Fruit fly (Drosophila melanogaster) whole organism, pupa: ENCODE measurements around the gene CG5849.

Experiments
- CG10348 ChIP-seq: fragments of 200-800 bp; sonication (Bioruptor generic); IDR thresholded peaks from 2 replicates; pipeline ENCODE4 v1.3.6; 2022; ENCODE audit warnings: missing biosample characterization, missing genetic modification characterization
- CG12605 ChIP-seq: fragments of 200-800 bp; sonication (Bioruptor generic); IDR thresholded peaks from 2 replicates; pipeline ENCODE4 v1.3.6; 2022; ENCODE audit warnings: missing biosample characterization, missing genetic modification characterization
- CG13204 ChIP-seq: fragments of 200-800 bp; sonication (Bioruptor generic); optimal IDR thresholded peaks from 2 replicates; lab custom pipeline; 2018; ENCODE audit warnings: missing biosample characterization, mild to moderate bottlenecking, missing genetic modification characterization, moderate library complexity
- CG14655 ChIP-seq: fragments of 200-800 bp; sonication (Bioruptor generic); optimal IDR thresholded peaks from 3 replicates; lab custom pipeline; 2017; ENCODE audit warnings: mild to moderate bottlenecking, missing biosample characterization, missing genetic modification reagents, missing genetic modification characterization
- CG15710 ChIP-seq: fragments of 200-800 bp; sonication (Bioruptor generic); optimal IDR thresholded peaks from 2 replicates; lab custom pipeline; 2018; ENCODE audit warnings: missing biosample characterization, mild to moderate bottlenecking, missing genetic modification characterization, moderate library complexity
- CG17806 ChIP-seq: fragments of 200-800 bp; sonication (Bioruptor generic); optimal IDR thresholded peaks from 2 replicates; lab custom pipeline; 2018; ENCODE audit warnings: missing biosample characterization, mild to moderate bottlenecking, missing genetic modification characterization, moderate library complexity
- CG32121 ChIP-seq: fragments of 200-800 bp; sonication (Bioruptor generic); IDR thresholded peaks from 2 replicates; pipeline ENCODE4 v1.3.6; 2022; ENCODE audit warnings: missing biosample characterization, missing genetic modification characterization
- CG34367 ChIP-seq: fragments of 200-800 bp; sonication (Bioruptor generic); optimal IDR thresholded peaks from 2 replicates; lab custom pipeline; 2018; ENCODE audit warnings: missing biosample characterization, mild to moderate bottlenecking, missing genetic modification characterization
- CG4496 ChIP-seq: fragments of 200-800 bp; sonication (Bioruptor generic); IDR thresholded peaks from 3 replicates; pipeline ENCODE4 v1.3.6; 2022; ENCODE audit warnings: missing biosample characterization, missing genetic modification characterization
- CG8159 ChIP-seq: fragments of 200-800 bp; sonication (Bioruptor generic); optimal IDR thresholded peaks from 3 replicates; lab custom pipeline; 2018; ENCODE audit warnings: missing biosample characterization, mild to moderate bottlenecking, missing genetic modification characterization, moderate library complexity
- CG8301 ChIP-seq: fragments of 200-800 bp; sonication (Bioruptor generic); optimal IDR thresholded peaks from 2 replicates; lab custom pipeline; 2018; ENCODE audit warnings: missing biosample characterization, mild to moderate bottlenecking, missing genetic modification characterization
- CG9948 ChIP-seq: fragments of 200-800 bp; sonication (Bioruptor generic); optimal IDR thresholded peaks from 2 replicates; lab custom pipeline; 2018; ENCODE audit warnings: missing biosample characterization, mild to moderate bottlenecking, missing genetic modification characterization, moderate library complexity
- D1 ChIP-seq: fragments of 200-800 bp; sonication (Bioruptor generic); optimal IDR thresholded peaks from 2 replicates; lab custom pipeline; 2018; ENCODE audit warnings: missing biosample characterization, mild to moderate bottlenecking, missing genetic modification characterization, moderate library complexity
- EcR ChIP-seq: fragments of 200-800 bp; sonication (Bioruptor generic); optimal IDR thresholded peaks from 3 replicates; lab custom pipeline; 2019; ENCODE audit warnings: missing biosample characterization, missing genetic modification characterization, mild to moderate bottlenecking, moderate library complexity, missing genetic modification reagents
- Ets98B ChIP-seq: fragments of 200-800 bp; sonication (Bioruptor generic); IDR thresholded peaks from 2 replicates; pipeline ENCODE4 v1.3.6; 2022; ENCODE audit warnings: missing biosample characterization, missing genetic modification characterization
- Pif1A ChIP-seq: fragments of 200-800 bp; sonication (Bioruptor generic); optimal IDR thresholded peaks from 3 replicates; lab custom pipeline; 2016; ENCODE audit warnings: missing biosample characterization, missing genetic modification characterization
- Pif1B ChIP-seq: fragments of 200-800 bp; sonication (Bioruptor generic); optimal IDR thresholded peaks from 3 replicates; lab custom pipeline; 2016; ENCODE audit warnings: missing biosample characterization, missing genetic modification characterization
- Snoo ChIP-seq: fragments of 200-800 bp; sonication (Bioruptor generic); optimal IDR thresholded peaks from 3 replicates; lab custom pipeline; 2017; ENCODE audit warnings: missing biosample characterization, mild to moderate bottlenecking, missing genetic modification characterization, inconsistent platforms
- fd96Ca ChIP-seq: fragments of 200-800 bp; sonication (Bioruptor generic); IDR thresholded peaks from 3 replicates; pipeline ENCODE4 v1.3.6; 2022; ENCODE audit warnings: missing biosample characterization, missing genetic modification characterization
- gl ChIP-seq: fragments of 200-800 bp; sonication (Bioruptor generic); optimal IDR thresholded peaks from 2 replicates; lab custom pipeline; 2018; ENCODE audit warnings: missing biosample characterization, mild to moderate bottlenecking, missing genetic modification characterization
- rn ChIP-seq: fragments of 200-800 bp; sonication (Bioruptor generic); IDR thresholded peaks from 2 replicates; pipeline ENCODE4 v1.3.6; 2022; ENCODE audit warnings: missing biosample characterization, missing genetic modification characterization

CG5849 gene

dm6 chr3R:21739750-21740319 lies at the start of gene CG5849:
TSS of gene CG5849 (plus strand) at chr3R:21740105.
- TF ChIP-seq CG13204 (GFP tag; lab: Kevin White, UChicago), result no peak
- TF ChIP-seq Snoo (tag; lab: Kevin White, UChicago), result no peak
- TF ChIP-seq fd96Ca, result no peak
- no peak for TF ChIP-seq CG12605
- no peak for TF ChIP-seq CG10348
- TF ChIP-seq CG4496 (GFP tag; lab: Robert Waterston, UW), result no peak
- no peak for TF ChIP-seq Pif1B (GFP tag; lab: Kevin White, UChicago)
- no peak for TF ChIP-seq Pif1A
- TF ChIP-seq D1, result no peak
- TF ChIP-seq CG17806 (tag; lab: Kevin White, UChicago), result no peak
- TF ChIP-seq rn, result no peak
- no peak for TF ChIP-seq CG8301 (tag; lab: Kevin White, UChicago)
- TF ChIP-seq CG15710 (tag; lab: Kevin White, UChicago), result no peak
- TF ChIP-seq CG14655 (GFP tag; lab: Kevin White, UChicago), result no peak
- no peak for TF ChIP-seq CG9948
- TF ChIP-seq Ets98B, result no peak
- no peak for TF ChIP-seq EcR

- TF ChIP-seq Ets98B, result 0 out of 2 replicates have a peak, but pooled peaks have one; percentile 17
- TF ChIP-seq CG4496 (GFP tag; lab: Robert Waterston, UW), result 0 out of 3 replicates have a peak, but pooled peaks have one; percentile 13
- TF ChIP-seq Pif1B (GFP tag; lab: Kevin White, UChicago), result no peak
- TF ChIP-seq gl (tag; lab: Kevin White, UChicago), result no peak
- TF ChIP-seq rn, result no peak
- TF ChIP-seq CG14655 (GFP tag; lab: Kevin White, UChicago), result peak; percentile 51
- TF ChIP-seq fd96Ca, result no peak
- TF ChIP-seq CG15710 (tag; lab: Kevin White, UChicago), result no peak
- no peak for TF ChIP-seq Snoo (tag; lab: Kevin White, UChicago)
- no peak for TF ChIP-seq CG17806 (tag; lab: Kevin White, UChicago)
- TF ChIP-seq CG34367, result no peak
- TF ChIP-seq CG13204 (GFP tag; lab: Kevin White, UChicago), result no peak
- TF ChIP-seq CG12605, result no peak
- TF ChIP-seq CG8159 (tag; lab: Kevin White, UChicago), result no peak
- no peak for TF ChIP-seq CG32121 (GFP tag; lab: Robert Waterston, UW)
- TF ChIP-seq Pif1A, result no peak
- TF ChIP-seq CG9948, result no peak
- no peak for TF ChIP-seq EcR
- no peak for TF ChIP-seq CG10348
- peak; percentile 49 for TF ChIP-seq CG8301 (tag; lab: Kevin White, UChicago)
- TF ChIP-seq D1, result no peak
These were observed 48.8 kb upstream of the CG5849 start for dm6 chr3R:21691114-21691513.

dm6 chr3R:21693110-21693672 lies 46.7 kb upstream of the CG5849 start:
- no peak for TF ChIP-seq rn
- no peak for TF ChIP-seq fd96Ca
- TF ChIP-seq D1, result no peak
- peak; percentile 54 for TF ChIP-seq EcR
- TF ChIP-seq CG34367, result no peak

dm6 chr3R:21698895-21699300 lies 41.0 kb upstream of the CG5849 start:
- peak; percentile 86 for TF ChIP-seq CG13204 (GFP tag; lab: Kevin White, UChicago)
- TF ChIP-seq CG8159 (tag; lab: Kevin White, UChicago), result peak; percentile 93
- TF ChIP-seq Pif1A, result peak; percentile 76
- peak; percentile 45 for TF ChIP-seq EcR
- peak; percentile 89 for TF ChIP-seq CG9948
- no peak for TF ChIP-seq CG10348
- TF ChIP-seq Ets98B, result peak; percentile 58
- peak; percentile 88 for TF ChIP-seq D1
- TF ChIP-seq fd96Ca, result no peak
- peak; percentile 71 for TF ChIP-seq CG32121 (GFP tag; lab: Robert Waterston, UW)
- TF ChIP-seq CG34367, result peak; percentile 83
- TF ChIP-seq CG8301 (tag; lab: Kevin White, UChicago), result peak; percentile 80
- TF ChIP-seq CG17806 (tag; lab: Kevin White, UChicago), result peak; percentile 88
- peak; percentile 86 for TF ChIP-seq CG14655 (GFP tag; lab: Kevin White, UChicago)
- TF ChIP-seq rn, result peak; percentile 44
- TF ChIP-seq CG4496 (GFP tag; lab: Robert Waterston, UW), result peak; percentile 77
- peak; percentile 65 for TF ChIP-seq Snoo (tag; lab: Kevin White, UChicago)
- peak; percentile 59 for TF ChIP-seq gl (tag; lab: Kevin White, UChicago)
- peak; percentile 93 for TF ChIP-seq CG15710 (tag; lab: Kevin White, UChicago)
- peak; percentile 80 for TF ChIP-seq Pif1B (GFP tag; lab: Kevin White, UChicago)
- TF ChIP-seq CG12605, result peak; percentile 33

dm6 chr3R:21700458-21700857 lies 39.4 kb upstream of the CG5849 start:
- TF ChIP-seq CG12605 (no peak), CG8301 (tag; lab: Kevin White, UChicago) (no peak), CG17806 (tag; lab: Kevin White, UChicago) (no peak)

- no peak for TF ChIP-seq Pif1A
- no peak for TF ChIP-seq CG12605
- TF ChIP-seq CG8301 (tag; lab: Kevin White, UChicago), result no peak
- TF ChIP-seq CG13204 (GFP tag; lab: Kevin White, UChicago), result no peak
- TF ChIP-seq CG9948, result no peak
- no peak for TF ChIP-seq EcR
- TF ChIP-seq CG15710 (tag; lab: Kevin White, UChicago), result no peak
- TF ChIP-seq CG32121 (GFP tag; lab: Robert Waterston, UW), result no peak
- TF ChIP-seq CG4496 (GFP tag; lab: Robert Waterston, UW), result no peak
- TF ChIP-seq rn, result no peak
- TF ChIP-seq fd96Ca, result no peak
- no peak for TF ChIP-seq Ets98B
- no peak for TF ChIP-seq CG10348
- no peak for TF ChIP-seq CG17806 (tag; lab: Kevin White, UChicago)
- no peak for TF ChIP-seq CG14655 (GFP tag; lab: Kevin White, UChicago)
- no peak for TF ChIP-seq gl (tag; lab: Kevin White, UChicago)
These were observed 38.4 kb upstream of the CG5849 start for dm6 chr3R:21701529-21701928.
